Worm (Caenorhabditis elegans) whole organism, mixed stage, embryonic: ENCODE measurements around the gene mrp-1.

Source experiments
- M03D4.4 ChIP-seq: sonication (generic microtip); optimal IDR thresholded peaks from 2 replicates; lab custom pipeline; 2017; ENCODE audit warnings: mild to moderate bottlenecking, missing genetic modification characterization, missing compliant biosample characterization
- blmp-1 ChIP-seq: fragments of 150-350 bp; optimal IDR thresholded peaks from 2 replicates; lab custom pipeline; 2014; ENCODE audit warnings: missing biosample characterization, missing genetic modification characterization
- ceh-39 ChIP-seq: fragments of 150-350 bp; optimal IDR thresholded peaks from 2 replicates; lab custom pipeline; 2014; ENCODE audit warnings: missing biosample characterization, missing genetic modification characterization
- ceh-43 ChIP-seq: fragments of 200-800 bp; sonication (Bioruptor generic); optimal IDR thresholded peaks from 2 replicates; lab custom pipeline; 2018; ENCODE audit warnings: mild to moderate bottlenecking, missing genetic modification characterization, moderate library complexity, missing compliant biosample characterization
- ceh-83 ChIP-seq: fragments of 200-800 bp; sonication (Bioruptor generic); optimal IDR thresholded peaks from 2 replicates; lab custom pipeline; 2018; ENCODE audit warnings: mild to moderate bottlenecking, missing genetic modification characterization, missing compliant biosample characterization
- ces-1 ChIP-seq: fragments of 150-350 bp; optimal IDR thresholded peaks from 2 replicates; lab custom pipeline; 2014; ENCODE audit warnings: missing biosample characterization, missing genetic modification reagents, missing genetic modification characterization
- cnd-1 ChIP-seq: fragments of 200-800 bp; sonication (Bioruptor generic); optimal IDR thresholded peaks from 2 replicates; lab custom pipeline; 2018; ENCODE audit warnings: mild to moderate bottlenecking, missing genetic modification characterization, missing compliant biosample characterization
- drap-1 ChIP-seq: fragments of 200-800 bp; sonication (Bioruptor generic); optimal IDR thresholded peaks from 3 replicates; lab custom pipeline; 2018; ENCODE audit warnings: mild to moderate bottlenecking, missing genetic modification characterization, missing compliant biosample characterization
- elt-1 ChIP-seq: sonication (generic microtip); optimal IDR thresholded peaks from 2 replicates; lab custom pipeline; 2017; ENCODE audit warnings: missing genetic modification characterization, mild to moderate bottlenecking, missing compliant biosample characterization, antibody characterized with exemption, moderate library complexity, borderline replicate concordance; ENCODE audit not compliant: insufficient read depth
- elt-3 ChIP-seq: fragments of 150-350 bp; optimal IDR thresholded peaks from 2 replicates; lab custom pipeline; 2014; ENCODE audit warnings: missing biosample characterization, missing genetic modification characterization
- flh-1 ChIP-seq: fragments of 200-800 bp; sonication (Bioruptor generic); optimal IDR thresholded peaks from 2 replicates; lab custom pipeline; 2018; ENCODE audit warnings: mild to moderate bottlenecking, missing genetic modification characterization, moderate library complexity, missing compliant biosample characterization
- ham-2 ChIP-seq: fragments of 200-800 bp; sonication (Bioruptor generic); optimal IDR thresholded peaks from 2 replicates; lab custom pipeline; 2018; ENCODE audit warnings: mild to moderate bottlenecking, missing genetic modification characterization, missing compliant biosample characterization
- hlh-1 ChIP-seq: fragments of 150-350 bp; optimal IDR thresholded peaks from 2 replicates; lab custom pipeline; 2014; ENCODE audit warnings: missing biosample characterization, missing genetic modification reagents, missing genetic modification characterization
- lin-13 ChIP-seq: fragments of 150-350 bp; optimal IDR thresholded peaks from 2 replicates; lab custom pipeline; 2014; ENCODE audit warnings: missing biosample characterization, missing genetic modification characterization
- lin-32 ChIP-seq: fragments of 200-800 bp; sonication (Bioruptor generic); optimal IDR thresholded peaks from 2 replicates; lab custom pipeline; 2018; ENCODE audit warnings: mild to moderate bottlenecking, missing genetic modification characterization, missing compliant biosample characterization
- lsy-2 ChIP-seq: fragments of 150-350 bp; optimal IDR thresholded peaks from 2 replicates; lab custom pipeline; 2014; ENCODE audit warnings: missing biosample characterization, missing genetic modification characterization
- mab-5 ChIP-seq: fragments of 150-350 bp; optimal IDR thresholded peaks from 2 replicates; lab custom pipeline; 2014; ENCODE audit warnings: missing biosample characterization, missing genetic modification characterization
- mep-1 ChIP-seq: fragments of 150-350 bp; optimal IDR thresholded peaks from 2 replicates; lab custom pipeline; 2017; ENCODE audit warnings: missing biosample characterization, missing genetic modification reagents, missing genetic modification characterization, inconsistent platforms
- mls-2 ChIP-seq: sonication (generic microtip); optimal IDR thresholded peaks from 2 replicates; lab custom pipeline; 2016; ENCODE audit warnings: mild to moderate bottlenecking, missing genetic modification characterization, moderate library complexity, missing compliant biosample characterization
- nhr-12 ChIP-seq: fragments of 150-350 bp; optimal IDR thresholded peaks from 2 replicates; lab custom pipeline; 2014; ENCODE audit warnings: missing biosample characterization, missing genetic modification characterization
- nhr-2 ChIP-seq: fragments of 150-350 bp; optimal IDR thresholded peaks from 2 replicates; lab custom pipeline; 2014; ENCODE audit warnings: missing biosample characterization, missing genetic modification characterization
- nhr-237 ChIP-seq: fragments of 150-350 bp; optimal IDR thresholded peaks from 2 replicates; lab custom pipeline; 2014; ENCODE audit warnings: missing biosample characterization, missing genetic modification characterization
- nhr-28 ChIP-seq: fragments of 150-350 bp; optimal IDR thresholded peaks from 2 replicates; lab custom pipeline; 2014; ENCODE audit warnings: missing biosample characterization, missing genetic modification characterization
- nhr-76 ChIP-seq: sonication (generic microtip); optimal IDR thresholded peaks from 2 replicates; lab custom pipeline; 2017; ENCODE audit warnings: missing biosample characterization, missing genetic modification characterization
- pha-4 ChIP-seq: fragments of 150-350 bp; optimal IDR thresholded peaks from 2 replicates; lab custom pipeline; 2018; ENCODE audit warnings: missing biosample characterization, missing genetic modification reagents, missing genetic modification characterization
- sem-2 ChIP-seq: fragments of 200-800 bp; sonication (Bioruptor generic); optimal IDR thresholded peaks from 2 replicates; lab custom pipeline; 2018; ENCODE audit warnings: mild to moderate bottlenecking, missing genetic modification characterization, missing compliant biosample characterization
- sptf-1 ChIP-seq: sonication (generic microtip); optimal IDR thresholded peaks from 2 replicates; lab custom pipeline; 2017; ENCODE audit warnings: mild to moderate bottlenecking, missing genetic modification characterization, moderate library complexity, missing compliant biosample characterization
- tbx-8 ChIP-seq: fragments of 200-800 bp; sonication (Bioruptor generic); optimal IDR thresholded peaks from 2 replicates; lab custom pipeline; 2018; ENCODE audit warnings: mild to moderate bottlenecking, missing genetic modification characterization, moderate library complexity, missing compliant biosample characterization
- unc-120 ChIP-seq: sonication (generic microtip); optimal IDR thresholded peaks from 2 replicates; lab custom pipeline; 2017; ENCODE audit warnings: missing genetic modification characterization, missing compliant biosample characterization; ENCODE audit not compliant: poor library complexity, severe bottlenecking
- unc-39 ChIP-seq: fragments of 150-350 bp; optimal IDR thresholded peaks from 2 replicates; lab custom pipeline; 2014; ENCODE audit warnings: missing biosample characterization, missing genetic modification characterization
- unc-62 ChIP-seq: fragments of 150-350 bp; optimal IDR thresholded peaks from 2 replicates; lab custom pipeline; 2014; ENCODE audit warnings: missing biosample characterization, missing genetic modification reagents, missing genetic modification characterization
- zip-8 ChIP-seq: fragments of 150-350 bp; optimal IDR thresholded peaks from 2 replicates; lab custom pipeline; 2014; ENCODE audit warnings: missing biosample characterization, missing genetic modification characterization
- ztf-11 ChIP-seq: fragments of 150-350 bp; optimal IDR thresholded peaks from 2 replicates; lab custom pipeline; 2014; ENCODE audit warnings: missing biosample characterization, missing genetic modification characterization

The mrp-1 gene

ce11 chrX:551175-551729 lies 36.4 kb downstream of the mrp-1 start, which contains the start of gene F57C12.2:
Gene F57C12.2 (minus strand): TSS chrX:551392.
- TF ChIP-seq nhr-237 (tag; lab: Kevin White, UChicago) (no peak), mep-1 (tag; lab: Kevin White, UChicago) (no peak), ceh-39 (tag; lab: Kevin White, UChicago) (no peak), lin-13 (tag; lab: Kevin White, UChicago) (no peak), sptf-1 (tag; lab: Kevin White, UChicago) (no peak), elt-3 (tag; lab: Kevin White, UChicago) (no peak), ceh-43 (GFP tag; lab: Kevin White, UChicago) (no peak), M03D4.4 (tag; lab: Kevin White, UChicago) (no peak), ztf-11 (tag; lab: Kevin White, UChicago) (no peak)

- TF ChIP-seq tbx-8 (no peak), lsy-2 (no peak), unc-39 (no peak), ceh-43 (GFP tag; lab: Kevin White, UChicago) (no peak), ztf-11 (tag; lab: Kevin White, UChicago) (no peak), mls-2 (tag; lab: Kevin White, UChicago) (no peak), sem-2 (GFP tag; lab: Kevin White, UChicago) (no peak), ceh-83 (GFP tag; lab: Kevin White, UChicago) (no peak), mab-5 (tag; lab: Kevin White, UChicago) (no peak), ham-2 (no peak), zip-8 (tag; lab: Kevin White, UChicago) (no peak), nhr-28 (tag; lab: Kevin White, UChicago) (no peak), nhr-76 (tag; lab: Kevin White, UChicago) (no peak), elt-3 (tag; lab: Kevin White, UChicago) (no peak), cnd-1 (tag; lab: Kevin White, UChicago) (no peak), hlh-1 (no peak), drap-1 (no peak), elt-1 (tag; lab: Kevin White, UChicago) (no peak), blmp-1 (tag; lab: Kevin White, UChicago) (no peak)
These were observed 44.9 kb downstream of the mrp-1 start, which contains the start of gene F28C10.1 for ce11 chrX:542807-543206. Gene F28C10.1 (plus strand): TSS chrX:543107.

DNA sequence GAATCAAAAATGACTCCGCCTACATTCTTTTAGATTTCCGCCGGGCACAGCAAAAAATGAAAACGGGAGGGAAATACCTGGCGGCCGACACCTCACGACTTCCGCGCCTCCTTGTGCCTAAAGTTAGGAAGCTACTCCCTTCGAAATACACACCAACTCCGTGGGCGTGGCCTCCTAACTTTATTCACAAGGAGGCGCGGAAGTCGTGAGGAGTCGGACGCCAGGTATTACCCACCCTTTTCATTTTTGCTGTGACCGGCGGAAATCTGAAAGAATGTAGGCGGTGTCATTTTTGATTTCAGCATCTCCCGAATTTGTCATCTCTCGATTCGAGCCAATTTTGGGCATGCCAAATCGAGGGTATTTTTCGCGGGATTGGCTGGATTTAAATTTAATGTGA lies 49.6 kb downstream of the mrp-1 start:
- no peak for TF ChIP-seq nhr-76 (tag; lab: Kevin White, UChicago)
- no peak for TF ChIP-seq mls-2 (tag; lab: Kevin White, UChicago)
- TF ChIP-seq nhr-237 (tag; lab: Kevin White, UChicago), result no peak
- TF ChIP-seq ztf-11 (tag; lab: Kevin White, UChicago), result no peak
- no peak for TF ChIP-seq lsy-2
- no peak for TF ChIP-seq lin-32 (GFP tag; lab: Kevin White, UChicago)
- TF ChIP-seq sem-2 (GFP tag; lab: Kevin White, UChicago), result no peak
- TF ChIP-seq pha-4 (tag; lab: Kevin White, UChicago), result no peak
- no peak for TF ChIP-seq ces-1
- no peak for TF ChIP-seq lin-13 (tag; lab: Kevin White, UChicago)
- TF ChIP-seq unc-39, result no peak
- TF ChIP-seq elt-3 (tag; lab: Kevin White, UChicago), result no peak
- no peak for TF ChIP-seq nhr-2 (tag; lab: Kevin White, UChicago)
- no peak for TF ChIP-seq ceh-83 (GFP tag; lab: Kevin White, UChicago)
- TF ChIP-seq nhr-12 (tag; lab: Kevin White, UChicago), result no peak
- TF ChIP-seq ceh-39 (tag; lab: Kevin White, UChicago), result no peak
- no peak for TF ChIP-seq drap-1
- TF ChIP-seq hlh-1, result no peak
- TF ChIP-seq M03D4.4 (tag; lab: Kevin White, UChicago), result no peak

DNA sequence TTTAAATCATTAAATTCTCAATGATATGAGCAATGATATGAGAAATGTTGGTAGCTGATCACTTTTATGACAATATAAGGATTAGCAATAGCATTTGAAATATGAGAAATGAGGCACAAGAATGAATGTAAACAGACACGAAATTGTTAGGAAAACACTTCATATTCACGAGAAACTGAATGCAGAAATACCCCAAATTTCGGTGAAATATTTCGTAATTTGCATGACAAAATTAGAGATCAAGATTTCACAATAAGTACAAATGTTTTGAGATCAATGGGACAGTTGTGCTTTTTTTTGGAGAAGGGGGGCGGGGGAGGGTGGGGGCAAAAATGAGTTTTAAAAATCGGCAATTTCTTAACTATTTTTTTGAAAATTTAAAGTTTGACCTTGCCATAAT lies 51.3 kb downstream of the mrp-1 start:
- TF ChIP-seq hlh-1, result no peak
- TF ChIP-seq mls-2 (tag; lab: Kevin White, UChicago), result no peak
- no peak for TF ChIP-seq unc-39
- no peak for TF ChIP-seq cnd-1 (tag; lab: Kevin White, UChicago)
- TF ChIP-seq pha-4 (tag; lab: Kevin White, UChicago), result no peak
- no peak for TF ChIP-seq flh-1 (GFP tag; lab: Kevin White, UChicago)
- TF ChIP-seq nhr-2 (tag; lab: Kevin White, UChicago), result no peak
- no peak for TF ChIP-seq unc-62
- TF ChIP-seq sptf-1 (tag; lab: Kevin White, UChicago), result no peak
- TF ChIP-seq unc-120 (tag; lab: Kevin White, UChicago), result no peak
- no peak for TF ChIP-seq nhr-76 (tag; lab: Kevin White, UChicago)
- no peak for TF ChIP-seq ceh-39 (tag; lab: Kevin White, UChicago)
- no peak for TF ChIP-seq elt-3 (tag; lab: Kevin White, UChicago)
- no peak for TF ChIP-seq mab-5 (tag; lab: Kevin White, UChicago)
- TF ChIP-seq blmp-1 (tag; lab: Kevin White, UChicago), result no peak
- no peak for TF ChIP-seq M03D4.4 (tag; lab: Kevin White, UChicago)
- no peak for TF ChIP-seq lin-32 (GFP tag; lab: Kevin White, UChicago)
- TF ChIP-seq sem-2 (GFP tag; lab: Kevin White, UChicago), result no peak
